Fruit fly (Drosophila melanogaster) whole organism, embryonic: ENCODE results near the gene CG13893.

ENCODE experiments used
- Ada2b ChIP-seq: fragments of 200-800 bp; sonication (Bioruptor generic); IDR thresholded peaks from 2 replicates; pipeline ENCODE4 v1.3.6; 2022; ENCODE audit warnings: missing biosample characterization, missing genetic modification characterization
- Awh ChIP-seq: fragments of 200-800 bp; sonication (Bioruptor generic); IDR thresholded peaks from 2 replicates; pipeline ENCODE4, ENCODE4 v1.3.6; 2022; ENCODE audit warnings: missing biosample characterization, missing genetic modification characterization
- B-H1 ChIP-seq: fragments of 200-800 bp; sonication (Bioruptor generic); IDR thresholded peaks from 3 replicates; pipeline ENCODE4 v1.3.6; 2022; ENCODE audit warnings: missing biosample characterization, missing genetic modification characterization
- BtbVII ChIP-seq: fragments of 200-800 bp; sonication (Bioruptor generic); optimal IDR thresholded peaks from 3 replicates; lab custom pipeline; 2017; ENCODE audit warnings: missing biosample characterization, mild to moderate bottlenecking, missing genetic modification characterization
- CG10209 ChIP-seq: fragments of 200-800 bp; sonication (Bioruptor generic); optimal IDR thresholded peaks from 3 replicates; lab custom pipeline; 2017; ENCODE audit warnings: missing biosample characterization, mild to moderate bottlenecking, missing genetic modification characterization, missing genetic modification reagents
- CG10267 ChIP-seq: fragments of 200-800 bp; sonication (Bioruptor generic); optimal IDR thresholded peaks from 2 replicates; lab custom pipeline; 2018; ENCODE audit warnings: missing biosample characterization, mild to moderate bottlenecking, missing genetic modification characterization, moderate library complexity
- CG11696 ChIP-seq: fragments of 200-800 bp; sonication (Bioruptor generic); IDR thresholded peaks from 2 replicates; pipeline ENCODE4 v1.3.6; 2022; ENCODE audit warnings: missing biosample characterization, missing genetic modification characterization
- CG11723 ChIP-seq: fragments of 200-800 bp; sonication (Bioruptor generic); optimal IDR thresholded peaks from 2 replicates; lab custom pipeline; 2017; ENCODE audit warnings: missing biosample characterization, mild to moderate bottlenecking, missing genetic modification characterization
- CG12155 ChIP-seq: fragments of 200-800 bp; sonication (Bioruptor generic); optimal IDR thresholded peaks from 3 replicates; lab custom pipeline; 2016; ENCODE audit warnings: missing biosample characterization, missing genetic modification characterization
- CG12659 ChIP-seq: fragments of 200-800 bp; sonication (Bioruptor generic); optimal IDR thresholded peaks from 3 replicates; lab custom pipeline; 2017; ENCODE audit warnings: mild to moderate bottlenecking, missing biosample characterization, missing genetic modification reagents, missing genetic modification characterization
- CG14710 ChIP-seq: fragments of 200-800 bp; sonication (Bioruptor generic); optimal IDR thresholded peaks from 3 replicates; lab custom pipeline; 2019; ENCODE audit warnings: missing biosample characterization, mild to moderate bottlenecking, missing genetic modification characterization, moderate library complexity
- CG15514 ChIP-seq: fragments of 200-800 bp; sonication (Bioruptor generic); optimal IDR thresholded peaks from 3 replicates; lab custom pipeline; 2017; ENCODE audit warnings: missing biosample characterization, missing genetic modification characterization, mild to moderate bottlenecking, moderate library complexity, missing genetic modification reagents
- CG17328 ChIP-seq: fragments of 200-800 bp; sonication (Bioruptor generic); IDR thresholded peaks from 2 replicates; pipeline ENCODE4 v1.3.6; 2022; ENCODE audit warnings: missing biosample characterization, missing genetic modification characterization
- CG17802 ChIP-seq: fragments of 200-800 bp; sonication (Bioruptor generic); optimal IDR thresholded peaks from 2 replicates; lab custom pipeline; 2018; ENCODE audit warnings: missing biosample characterization, mild to moderate bottlenecking, missing genetic modification characterization, moderate library complexity
- CG2202 ChIP-seq: fragments of 200-800 bp; sonication (Bioruptor generic); optimal IDR thresholded peaks from 2 replicates; lab custom pipeline; 2018; ENCODE audit warnings: missing biosample characterization, mild to moderate bottlenecking, missing genetic modification characterization
- CG33213 ChIP-seq: fragments of 200-800 bp; sonication (Bioruptor generic); optimal IDR thresholded peaks from 3 replicates; lab custom pipeline; 2016; ENCODE audit warnings: missing biosample characterization, missing genetic modification characterization
- CG34224 ChIP-seq: fragments of 200-800 bp; sonication (Bioruptor generic); IDR thresholded peaks from 3 replicates; pipeline ENCODE4 v1.3.6; 2022; ENCODE audit warnings: missing biosample characterization, missing genetic modification characterization; ENCODE audit not compliant: partially characterized antibody
- CG5953 ChIP-seq: fragments of 200-800 bp; sonication (Bioruptor generic); IDR thresholded peaks from 2 replicates; pipeline ENCODE4 v1.3.6; 2022; ENCODE audit warnings: missing biosample characterization, missing genetic modification characterization
- CG6854 ChIP-seq: fragments of 200-800 bp; sonication (Bioruptor generic); optimal IDR thresholded peaks from 3 replicates; lab custom pipeline; 2017; ENCODE audit warnings: missing biosample characterization, mild to moderate bottlenecking, missing genetic modification characterization
- CG7928 ChIP-seq: fragments of 200-800 bp; sonication (Bioruptor generic); optimal IDR thresholded peaks from 2 replicates; lab custom pipeline; 2017; ENCODE audit warnings: missing biosample characterization, mild to moderate bottlenecking, missing genetic modification characterization
- CG8089 ChIP-seq: fragments of 200-800 bp; sonication (Bioruptor generic); optimal IDR thresholded peaks from 3 replicates; lab custom pipeline; 2016; ENCODE audit warnings: missing biosample characterization, missing genetic modification characterization
- CoRest ChIP-seq: fragments of 200-800 bp; sonication (Bioruptor generic); optimal IDR thresholded peaks from 3 replicates; lab custom pipeline; 2018; ENCODE audit warnings: missing biosample characterization, mild to moderate bottlenecking, missing genetic modification characterization, moderate library complexity
- Dll ChIP-seq: fragments of 200-800 bp; sonication (Bioruptor generic); IDR thresholded peaks from 4 replicates; pipeline ENCODE4 v1.3.6; 2022; ENCODE audit warnings: missing biosample characterization, missing genetic modification characterization; ENCODE audit not compliant: partially characterized antibody
- HLH3B ChIP-seq: fragments of 200-800 bp; sonication (Bioruptor generic); IDR thresholded peaks from 2 replicates; pipeline ENCODE4 v1.3.6; 2022; ENCODE audit warnings: missing biosample characterization, missing genetic modification characterization
- Hey ChIP-seq: fragments of 200-800 bp; sonication (Bioruptor generic); optimal IDR thresholded peaks from 3 replicates; lab custom pipeline; 2018; ENCODE audit warnings: missing biosample characterization, mild to moderate bottlenecking, missing genetic modification characterization
- NC2β ChIP-seq: fragments of 200-800 bp; sonication (Bioruptor generic); optimal IDR thresholded peaks from 2 replicates; lab custom pipeline; 2016; ENCODE audit warnings: missing biosample characterization, missing genetic modification characterization
- Pdp1 ChIP-seq, 2 experiments: fragments of 200-800 bp; sonication (Bioruptor generic); optimal IDR thresholded peaks; 3 replicates each; lab custom pipeline; 2016; ENCODE audit warnings: missing biosample characterization in 2 of 2, missing genetic modification characterization in 2 of 2, mild to moderate bottlenecking in 1 of 2, moderate library complexity in 1 of 2
- Rfx ChIP-seq: fragments of 200-800 bp; sonication (Bioruptor generic); IDR thresholded peaks from 2 replicates; pipeline ENCODE4 v1.3.6; 2022; ENCODE audit warnings: missing biosample characterization, missing genetic modification characterization
- Stat92E ChIP-seq, 3 experiments: fragments of >200 bp in 2 of 3; fragments of 200-800 bp in 1 of 3; sonication (Bioruptor generic) in 1 of 3; optimal IDR thresholded peaks; 2 replicates each; lab custom pipeline; 2017 to 2019; ENCODE audit warnings: missing biosample characterization in 3 of 3, missing genetic modification characterization in 3 of 3, mild to moderate bottlenecking in 1 of 3, moderate library complexity in 1 of 3
- Usf ChIP-seq: fragments of 200-800 bp; sonication (Bioruptor generic); optimal IDR thresholded peaks from 2 replicates; lab custom pipeline; 2017; ENCODE audit warnings: missing genotype, missing biosample characterization, missing genetic modification characterization
- bab2 ChIP-seq: fragments of 200-800 bp; sonication (Bioruptor generic); optimal IDR thresholded peaks from 2 replicates; lab custom pipeline; 2016; ENCODE audit warnings: missing biosample characterization, missing genetic modification characterization
- cato ChIP-seq: fragments of 200-800 bp; sonication (Bioruptor generic); optimal IDR thresholded peaks from 2 replicates; lab custom pipeline; 2016; ENCODE audit warnings: missing biosample characterization, missing genetic modification characterization, borderline replicate concordance
- danr ChIP-seq: fragments of 200-800 bp; sonication (Bioruptor generic); IDR thresholded peaks from 2 replicates; pipeline ENCODE4 v1.3.6; 2022; ENCODE audit warnings: missing biosample characterization, missing genetic modification characterization
- eyg ChIP-seq: fragments of 200-800 bp; sonication (Bioruptor generic); optimal IDR thresholded peaks from 3 replicates; lab custom pipeline; 2016; ENCODE audit warnings: missing biosample characterization, missing genetic modification characterization
- fd64A ChIP-seq: fragments of 200-800 bp; sonication (Bioruptor generic); optimal IDR thresholded peaks from 3 replicates; lab custom pipeline; 2018; ENCODE audit warnings: missing biosample characterization, mild to moderate bottlenecking, missing genetic modification characterization
- grn ChIP-seq: fragments of 200-800 bp; sonication (Bioruptor generic); optimal IDR thresholded peaks from 3 replicates; lab custom pipeline; 2017; ENCODE audit warnings: missing biosample characterization, missing genetic modification characterization
- her ChIP-seq: fragments of 200-800 bp; sonication (Bioruptor generic); optimal IDR thresholded peaks from 2 replicates; lab custom pipeline; 2016; ENCODE audit warnings: missing biosample characterization, missing genetic modification characterization
- inv ChIP-seq: fragments of 200-800 bp; sonication (Bioruptor generic); IDR thresholded peaks from 2 replicates; pipeline ENCODE4 v1.3.6; 2022; ENCODE audit warnings: missing biosample characterization, missing genetic modification characterization; ENCODE audit not compliant: partially characterized antibody
- knrl ChIP-seq: fragments of 200-800 bp; sonication (Bioruptor generic); IDR thresholded peaks from 3 replicates; pipeline ENCODE4 v1.3.6; 2022; ENCODE audit warnings: missing biosample characterization, missing genetic modification characterization; ENCODE audit not compliant: partially characterized antibody
- nau ChIP-seq: fragments of 200-800 bp; sonication (Bioruptor generic); optimal IDR thresholded peaks from 3 replicates; lab custom pipeline; 2017; ENCODE audit warnings: missing biosample characterization, mild to moderate bottlenecking, missing genetic modification characterization, missing genetic modification reagents
- onecut ChIP-seq: fragments of 200-800 bp; sonication (Bioruptor generic); IDR thresholded peaks from 2 replicates; pipeline ENCODE4 v1.3.6; 2022; ENCODE audit warnings: missing biosample characterization, missing genetic modification characterization
- otp ChIP-seq: fragments of 200-800 bp; sonication (Bioruptor generic); IDR thresholded peaks from 3 replicates; pipeline ENCODE4, ENCODE4 v1.3.6; 2022; ENCODE audit warnings: missing biosample characterization, missing genetic modification characterization
- pb ChIP-seq: fragments of 200-800 bp; sonication (Bioruptor generic); optimal IDR thresholded peaks from 3 replicates; lab custom pipeline; 2016; ENCODE audit warnings: missing biosample characterization, missing genetic modification characterization
- phol ChIP-seq: fragments of 200-800 bp; sonication (Bioruptor generic); optimal IDR thresholded peaks from 3 replicates; lab custom pipeline; 2018; ENCODE audit warnings: missing biosample characterization, mild to moderate bottlenecking, missing genetic modification characterization, moderate library complexity
- run ChIP-seq: fragments of 200-800 bp; sonication (Bioruptor generic); optimal IDR thresholded peaks from 3 replicates; lab custom pipeline; 2018; ENCODE audit warnings: missing biosample characterization, mild to moderate bottlenecking, missing genetic modification characterization
- tio ChIP-seq: fragments of 200-800 bp; sonication (Bioruptor generic); optimal IDR thresholded peaks from 2 replicates; lab custom pipeline; 2017; ENCODE audit warnings: missing biosample characterization, missing genetic modification characterization, inconsistent platforms
- ttk ChIP-seq: fragments of 200-800 bp; sonication (Bioruptor generic); IDR thresholded peaks from 2 replicates; pipeline ENCODE4 v2.1.2; 2022; ENCODE audit warnings: missing biosample characterization, missing genetic modification characterization
- wor ChIP-seq: fragments of 200-800 bp; sonication (Bioruptor generic); IDR thresholded peaks from 2 replicates; pipeline ENCODE4 v1.3.6; 2022; ENCODE audit warnings: missing biosample characterization, missing genetic modification characterization
- yki ChIP-seq: fragments of >200 bp; optimal IDR thresholded peaks from 3 replicates; lab custom pipeline; 2018

Gene CG13893

dm6 chr3L:629353-629915 is 25.6 kb upstream of the CG13893 start (continued):
- TF ChIP-seq CG12659: no peak
- no peak for TF ChIP-seq yki (lab: Kevin White, UChicago)
- no peak for TF ChIP-seq CG10209 (GFP tag; lab: Kevin White, UChicago)
- TF ChIP-seq B-H1 (GFP tag; lab: Robert Waterston, UW): no peak; the same call in 2 of the 3 replicates
- TF ChIP-seq grn: peak; percentile 15
- TF ChIP-seq inv (GFP tag; lab: Robert Waterston, UW): no peak
- TF ChIP-seq NC2β (GFP tag; lab: Kevin White, UChicago): no peak
- no peak for TF ChIP-seq onecut (GFP tag; lab: Robert Waterston, UW)
- TF ChIP-seq nau (GFP tag; lab: Kevin White, UChicago): no peak
- TF ChIP-seq run (tag; lab: Kevin White, UChicago): no peak
- TF ChIP-seq CG7928: peak; percentile 72
- TF ChIP-seq pb (GFP tag; lab: Kevin White, UChicago): peak; percentile 31
- TF ChIP-seq tio (GFP tag; lab: Kevin White, UChicago): no peak
- no peak for TF ChIP-seq CG14710 (tag; lab: Kevin White, UChicago)
- TF ChIP-seq CG6854 (GFP tag; lab: Kevin White, UChicago): peak; percentile 9
- no peak for TF ChIP-seq eyg (GFP tag; lab: Kevin White, UChicago)
- no peak for TF ChIP-seq CG11723 (GFP tag; lab: Kevin White, UChicago)
- no peak for TF ChIP-seq wor (GFP tag; lab: Robert Waterston, UW)
- no peak for TF ChIP-seq Dll (GFP tag; lab: Robert Waterston, UW)
- no peak for TF ChIP-seq CG10267 (tag; lab: Kevin White, UChicago)
- no peak for TF ChIP-seq HLH3B (GFP tag; lab: Robert Waterston, UW)
- no peak for TF ChIP-seq CG33213 (GFP tag; lab: Kevin White, UChicago)
- TF ChIP-seq Hey (tag; lab: Kevin White, UChicago): peak; percentile 18
- TF ChIP-seq fd64A: peak; percentile 28
- TF ChIP-seq otp (GFP tag; lab: Robert Waterston, UW): 0 out of 3 replicates have a peak, but pooled peaks have one; percentile 36
- TF ChIP-seq cato (GFP tag; lab: Kevin White, UChicago): no peak
- TF ChIP-seq knrl (GFP tag; lab: Robert Waterston, UW): no peak
- no peak for TF ChIP-seq phol (tag; lab: Kevin White, UChicago)
- TF ChIP-seq CG17802: no peak

dm6 chr3L:628654-629285 is 25.0 kb upstream of the CG13893 start:
- no peak for TF ChIP-seq CG34224 (GFP tag; lab: Robert Waterston, UW)
- TF ChIP-seq run (tag; lab: Kevin White, UChicago): no peak
- TF ChIP-seq Pdp1 (GFP tag; optimal IDR thresholded peaks at IDR 0.05; lab: Kevin White, UChicago): peak in 1 of 2 experiments; percentile 84
- no peak for TF ChIP-seq CG5953 (GFP tag; lab: Robert Waterston, UW)
- no peak for TF ChIP-seq bab2 (GFP tag; lab: Kevin White, UChicago)
- no peak for TF ChIP-seq Usf
- TF ChIP-seq ttk (GFP tag; lab: Robert Waterston, UW): no peak
- TF ChIP-seq Stat92E (GFP tag; optimal IDR thresholded peaks at IDR 0.05; lab: Kevin White, UChicago): peak in 1 of 3 experiments; percentile 29
- TF ChIP-seq CG15514: no peak
- no peak for TF ChIP-seq Awh
- TF ChIP-seq CG10267 (tag; lab: Kevin White, UChicago): no peak
- no peak for TF ChIP-seq BtbVII (GFP tag; lab: Kevin White, UChicago)
- TF ChIP-seq her: no peak
- TF ChIP-seq CG2202 (tag; lab: Kevin White, UChicago): no peak
- no peak for TF ChIP-seq CG11696 (GFP tag; lab: Robert Waterston, UW)
- TF ChIP-seq CG8089 (GFP tag; lab: Kevin White, UChicago): no peak
- no peak for TF ChIP-seq CG17328
- TF ChIP-seq Rfx (GFP tag; lab: Robert Waterston, UW): no peak
- no peak for TF ChIP-seq CG14710 (tag; lab: Kevin White, UChicago)
- no peak for TF ChIP-seq danr (GFP tag; lab: Robert Waterston, UW)
- no peak for TF ChIP-seq Ada2b
- no peak for TF ChIP-seq CG12155 (GFP tag; lab: Kevin White, UChicago)
- TF ChIP-seq CoRest (tag; lab: Kevin White, UChicago): no peak
